Fruit fly (Drosophila melanogaster) whole organism, embryonic: Measurements from ENCODE around the gene CG12123.
A peak's percentile ranks its signal among the peaks of the same experiment; 100 is the strongest.

Experiments used
- Blimp-1 ChIP-seq: fragments of 200-800 bp; sonication (Bioruptor generic); optimal IDR thresholded peaks from 3 replicates; lab custom pipeline; 2018; ENCODE audit warnings: missing biosample characterization, missing genetic modification characterization, mild to moderate bottlenecking, moderate library complexity, missing genetic modification reagents
- CG11456 ChIP-seq: fragments of 200-800 bp; sonication (Bioruptor generic); IDR thresholded peaks from 3 replicates; pipeline ENCODE4 v1.3.6; 2022; ENCODE audit warnings: missing biosample characterization, missing genetic modification characterization
- CG12744 ChIP-seq: fragments of 200-800 bp; sonication (Bioruptor generic); optimal IDR thresholded peaks from 2 replicates; lab custom pipeline; 2016; ENCODE audit warnings: missing biosample characterization, missing genetic modification characterization
- CG13775 ChIP-seq: fragments of 200-800 bp; sonication (Bioruptor generic); optimal IDR thresholded peaks from 3 replicates; lab custom pipeline; 2017; ENCODE audit warnings: missing biosample characterization, mild to moderate bottlenecking, missing genetic modification characterization
- CG14667 ChIP-seq: fragments of 200-800 bp; sonication (Bioruptor generic); IDR thresholded peaks from 2 replicates; pipeline ENCODE4 v1.3.6; 2022; ENCODE audit warnings: missing biosample characterization, missing genetic modification characterization
- CG15269 ChIP-seq: fragments of 200-800 bp; sonication (Bioruptor generic); optimal IDR thresholded peaks from 2 replicates; lab custom pipeline; 2018; ENCODE audit warnings: missing biosample characterization, mild to moderate bottlenecking, missing genetic modification characterization, moderate library complexity
- CG15696 ChIP-seq: fragments of 200-800 bp; sonication (Bioruptor generic); optimal IDR thresholded peaks from 2 replicates; lab custom pipeline; 2019; ENCODE audit warnings: missing biosample characterization, mild to moderate bottlenecking, missing genetic modification characterization, moderate library complexity
- CG17802 ChIP-seq: fragments of 200-800 bp; sonication (Bioruptor generic); optimal IDR thresholded peaks from 2 replicates; lab custom pipeline; 2018; ENCODE audit warnings: missing biosample characterization, mild to moderate bottlenecking, missing genetic modification characterization, moderate library complexity
- CG17912 ChIP-seq: fragments of 200-800 bp; sonication (Bioruptor generic); optimal IDR thresholded peaks from 2 replicates; lab custom pipeline; 2018; ENCODE audit warnings: missing biosample characterization, mild to moderate bottlenecking, missing genetic modification characterization
- CG1792 ChIP-seq: fragments of 200-800 bp; sonication (Bioruptor generic); optimal IDR thresholded peaks from 2 replicates; lab custom pipeline; 2016; ENCODE audit warnings: missing biosample characterization, missing genetic modification characterization
- CG2712 ChIP-seq: fragments of 200-800 bp; optimal IDR thresholded peaks from 3 replicates; lab custom pipeline; 2019; ENCODE audit warnings: missing biosample characterization, mild to moderate bottlenecking, missing genetic modification characterization, moderate library complexity
- CG30431 ChIP-seq: fragments of 200-800 bp; sonication (Bioruptor generic); optimal IDR thresholded peaks from 2 replicates; lab custom pipeline; 2017; ENCODE audit warnings: missing biosample characterization, missing genetic modification characterization
- CG5180 ChIP-seq: fragments of 200-800 bp; sonication (Bioruptor generic); optimal IDR thresholded peaks from 3 replicates; lab custom pipeline; 2017; ENCODE audit warnings: missing biosample characterization, missing genetic modification characterization, mild to moderate bottlenecking, moderate library complexity, missing genetic modification reagents
- CG5953 ChIP-seq: fragments of 200-800 bp; sonication (Bioruptor generic); IDR thresholded peaks from 2 replicates; pipeline ENCODE4 v1.3.6; 2022; ENCODE audit warnings: missing biosample characterization, missing genetic modification characterization
- CG8765 ChIP-seq: fragments of 200-800 bp; sonication (Bioruptor generic); IDR thresholded peaks from 2 replicates; pipeline ENCODE4 v1.3.6; 2022; ENCODE audit warnings: missing biosample characterization, missing genetic modification characterization
- CG8944 ChIP-seq: fragments of 200-800 bp; sonication (Bioruptor generic); optimal IDR thresholded peaks from 3 replicates; lab custom pipeline; 2016; ENCODE audit warnings: missing biosample characterization, missing genetic modification characterization
- CG9797 ChIP-seq: fragments of 200-800 bp; sonication (Bioruptor generic); optimal IDR thresholded peaks from 3 replicates; lab custom pipeline; 2018; ENCODE audit warnings: missing biosample characterization, mild to moderate bottlenecking, missing genetic modification characterization
- CG9817 ChIP-seq: fragments of 200-800 bp; sonication (Bioruptor generic); optimal IDR thresholded peaks from 2 replicates; lab custom pipeline; 2018; ENCODE audit warnings: missing biosample characterization, mild to moderate bottlenecking, missing genetic modification characterization, moderate library complexity
- D19B ChIP-seq: fragments of 200-800 bp; sonication (Bioruptor generic); optimal IDR thresholded peaks from 2 replicates; lab custom pipeline; 2017; ENCODE audit warnings: missing biosample characterization, mild to moderate bottlenecking, missing genetic modification characterization
- Dll ChIP-seq: fragments of 200-800 bp; sonication (Bioruptor generic); IDR thresholded peaks from 4 replicates; pipeline ENCODE4 v1.3.6; 2022; ENCODE audit warnings: missing biosample characterization, missing genetic modification characterization; ENCODE audit not compliant: partially characterized antibody
- Gsc ChIP-seq: fragments of 200-800 bp; sonication (Bioruptor generic); IDR thresholded peaks from 2 replicates; pipeline ENCODE4 v1.3.6; 2022; ENCODE audit warnings: missing biosample characterization, missing genetic modification characterization
- H15 ChIP-seq: fragments of 200-800 bp; sonication (Bioruptor generic); IDR thresholded peaks from 3 replicates; pipeline ENCODE4 v1.3.6; 2022; ENCODE audit warnings: missing biosample characterization, missing genetic modification characterization
- HmgZ ChIP-seq: fragments of 200-800 bp; sonication (Bioruptor generic); optimal IDR thresholded peaks from 2 replicates; lab custom pipeline; 2018; ENCODE audit warnings: missing biosample characterization, mild to moderate bottlenecking, missing genetic modification characterization
- Hmx ChIP-seq: fragments of 200-800 bp; sonication (Bioruptor generic); optimal IDR thresholded peaks from 2 replicates; lab custom pipeline; 2016; ENCODE audit warnings: missing biosample characterization, missing genetic modification characterization
- Hsf ChIP-seq: fragments of 200-800 bp; sonication (Bioruptor generic); optimal IDR thresholded peaks from 3 replicates; lab custom pipeline; 2016; ENCODE audit warnings: missing biosample characterization, missing genetic modification characterization
- Lhr ChIP-seq: fragments of 200-800 bp; sonication (Bioruptor generic); optimal IDR thresholded peaks from 3 replicates; lab custom pipeline; 2017; ENCODE audit warnings: mild to moderate bottlenecking, missing biosample characterization, missing genetic modification reagents, missing genetic modification characterization
- MBD-R2 ChIP-seq: fragments of 200-800 bp; sonication (Bioruptor generic); IDR thresholded peaks from 2 replicates; pipeline ENCODE4 v1.3.6; 2022; ENCODE audit warnings: missing biosample characterization, missing genetic modification characterization
- Med ChIP-seq: fragments of 200-800 bp; sonication (Bioruptor generic); peaks from one replicate; lab custom pipeline; 2016; ENCODE audit warnings: missing biosample characterization, missing genetic modification characterization, mild to moderate bottlenecking, inconsistent platforms, moderate library complexity
- Myb ChIP-seq: fragments of 200-800 bp; sonication (Bioruptor generic); optimal IDR thresholded peaks from 2 replicates; lab custom pipeline; 2016; ENCODE audit warnings: missing biosample characterization, missing genetic modification characterization
- NFAT ChIP-seq: fragments of 200-800 bp; sonication (Bioruptor generic); IDR thresholded peaks from 2 replicates; pipeline ENCODE4 v1.3.6; 2022; ENCODE audit warnings: missing biosample characterization, missing genetic modification characterization
- Ptx1 ChIP-seq: fragments of 200-800 bp; sonication (Bioruptor generic); IDR thresholded peaks from 2 replicates; pipeline ENCODE4 v1.3.6; 2022; ENCODE audit warnings: missing biosample characterization, missing genetic modification characterization
- Ravus ChIP-seq: fragments of 200-800 bp; sonication (Bioruptor generic); IDR thresholded peaks from 2 replicates; pipeline ENCODE4 v1.3.6; 2022; ENCODE audit warnings: missing biosample characterization, missing genetic modification characterization
- Sox100B ChIP-seq: fragments of 200-800 bp; sonication (Bioruptor generic); optimal IDR thresholded peaks from 3 replicates; lab custom pipeline; 2018; ENCODE audit warnings: missing biosample characterization, mild to moderate bottlenecking, missing genetic modification characterization
- Stat92E ChIP-seq, 3 experiments: fragments of >200 bp in 2 of 3; fragments of 200-800 bp in 1 of 3; sonication (Bioruptor generic) in 1 of 3; optimal IDR thresholded peaks; 2 replicates each; lab custom pipeline; 2017 to 2019; ENCODE audit warnings: missing biosample characterization in 3 of 3, missing genetic modification characterization in 3 of 3, mild to moderate bottlenecking in 1 of 3, moderate library complexity in 1 of 3
- cas ChIP-seq: fragments of 200-800 bp; sonication (Bioruptor generic); IDR thresholded peaks from 2 replicates; pipeline ENCODE4 v1.3.6; 2022; ENCODE audit warnings: missing biosample characterization, missing genetic modification characterization
- croc ChIP-seq: fragments of 200-800 bp; sonication (Bioruptor generic); conservative IDR thresholded peaks from 3 replicates; pipeline ENCODE4 v1.3.6; 2022; ENCODE audit warnings: missing biosample characterization, missing genetic modification characterization
- dimm ChIP-seq: fragments of 200-800 bp; sonication (Bioruptor generic); IDR thresholded peaks from 2 replicates; pipeline ENCODE4 v1.3.6; 2022; ENCODE audit warnings: missing biosample characterization, missing genetic modification characterization
- disco-r ChIP-seq: fragments of 200-800 bp; sonication (Bioruptor generic); optimal IDR thresholded peaks from 2 replicates; lab custom pipeline; 2016; ENCODE audit warnings: missing biosample characterization, missing genetic modification characterization
- fu2 ChIP-seq: fragments of 200-800 bp; sonication (Bioruptor generic); optimal IDR thresholded peaks from 2 replicates; lab custom pipeline; 2016; ENCODE audit warnings: missing biosample characterization, missing genetic modification characterization
- gcm2 ChIP-seq: fragments of 200-800 bp; sonication (Bioruptor generic); optimal IDR thresholded peaks from 2 replicates; lab custom pipeline; 2016; ENCODE audit warnings: missing biosample characterization, missing genetic modification characterization
- ind ChIP-seq: fragments of 200-800 bp; sonication (Bioruptor generic); optimal IDR thresholded peaks from 3 replicates; lab custom pipeline; 2016; ENCODE audit warnings: missing biosample characterization, missing genetic modification characterization
- jigr1 ChIP-seq: fragments of 200-800 bp; sonication (Bioruptor generic); IDR thresholded peaks from 3 replicates; pipeline ENCODE4 v1.3.6; 2022; ENCODE audit warnings: missing biosample characterization, missing genetic modification characterization
- lbe ChIP-seq: fragments of 200-800 bp; sonication (Bioruptor generic); optimal IDR thresholded peaks from 2 replicates; lab custom pipeline; 2016; ENCODE audit warnings: missing biosample characterization, mild to moderate bottlenecking, missing genetic modification characterization
- lilli ChIP-seq: fragments of 200-800 bp; sonication (Bioruptor generic); optimal IDR thresholded peaks from 3 replicates; lab custom pipeline; 2016; ENCODE audit warnings: missing biosample characterization, missing genetic modification characterization
- mam ChIP-seq: fragments of 200-800 bp; sonication (Bioruptor generic); optimal IDR thresholded peaks from 3 replicates; lab custom pipeline; 2016; ENCODE audit warnings: missing biosample characterization, missing genetic modification characterization
- p53 ChIP-seq: fragments of 200-800 bp; sonication (Bioruptor generic); optimal IDR thresholded peaks from 2 replicates; lab custom pipeline; 2016; ENCODE audit warnings: missing biosample characterization, missing genetic modification characterization
- psq ChIP-seq: fragments of 200-800 bp; sonication (Bioruptor generic); optimal IDR thresholded peaks from 2 replicates; lab custom pipeline; 2017; ENCODE audit warnings: missing biosample characterization, missing genetic modification characterization
- pum ChIP-seq: fragments of 200-800 bp; sonication (Bioruptor generic); optimal IDR thresholded peaks from 2 replicates; lab custom pipeline; 2016; ENCODE audit warnings: missing biosample characterization, missing genetic modification characterization
- sob ChIP-seq: fragments of 200-800 bp; sonication (Bioruptor generic); IDR thresholded peaks from 2 replicates; pipeline ENCODE4 v1.3.6; 2022; ENCODE audit warnings: missing biosample characterization, missing genetic modification characterization
- sug ChIP-seq: fragments of 200-800 bp; optimal IDR thresholded peaks from 2 replicates; lab custom pipeline; 2019; ENCODE audit warnings: missing biosample characterization, mild to moderate bottlenecking, missing genetic modification characterization, moderate library complexity
- wek ChIP-seq: fragments of 200-800 bp; sonication (Bioruptor generic); optimal IDR thresholded peaks from 3 replicates; lab custom pipeline; 2018; ENCODE audit warnings: missing biosample characterization, mild to moderate bottlenecking, missing genetic modification characterization, moderate library complexity

CG12123 gene

dm6 chrX:8437285-8438110 lies 4.7 kb downstream of the CG12123 start, which contains the start of gene Miga (continued):
- no peak for TF ChIP-seq Sox100B (GFP tag; lab: Kevin White, UChicago)
- no peak for TF ChIP-seq sug (tag; lab: Kevin White, UChicago)
- no peak for TF ChIP-seq Ptx1
- TF ChIP-seq CG2712 (tag; lab: Kevin White, UChicago): no peak
- no peak for TF ChIP-seq CG9817 (tag; lab: Kevin White, UChicago)
- TF ChIP-seq pum (GFP tag; lab: Kevin White, UChicago): no peak
- TF ChIP-seq p53 (GFP tag; lab: Kevin White, UChicago): no peak
- no peak for TF ChIP-seq Hmx (GFP tag; lab: Kevin White, UChicago)
- no peak for TF ChIP-seq H15 (GFP tag; lab: Robert Waterston, UW)
- peak; percentile 22 for TF ChIP-seq CG15269
- TF ChIP-seq CG15696 (tag; lab: Kevin White, UChicago): no peak
- TF ChIP-seq CG8944 (GFP tag; lab: Kevin White, UChicago): no peak
- TF ChIP-seq CG5953 (GFP tag; lab: Robert Waterston, UW): no peak
- no peak for TF ChIP-seq CG17802 (tag; lab: Kevin White, UChicago)
- TF ChIP-seq mam: no peak
- peak; percentile 58 for TF ChIP-seq Med (GFP tag; lab: Kevin White, UChicago)
- TF ChIP-seq CG9797 (GFP tag; lab: Kevin White, UChicago): no peak
- no peak for TF ChIP-seq CG5180 (GFP tag; lab: Kevin White, UChicago)
- TF ChIP-seq psq (GFP tag; lab: Kevin White, UChicago): peak; percentile 80
- TF ChIP-seq gcm2 (GFP tag; lab: Kevin White, UChicago): no peak
- TF ChIP-seq CG17912 (GFP tag; lab: Kevin White, UChicago): no peak
- no peak for TF ChIP-seq lbe (GFP tag; lab: Kevin White, UChicago)
- no peak for TF ChIP-seq disco-r
- no peak for TF ChIP-seq CG12744 (GFP tag; lab: Kevin White, UChicago)
- TF ChIP-seq CG1792: no peak
- no peak for TF ChIP-seq CG11456 (GFP tag; lab: Robert Waterston, UW)
- TF ChIP-seq Myb (GFP tag; lab: Kevin White, UChicago): peak; percentile 2
- no peak for TF ChIP-seq Ravus (GFP tag; lab: Robert Waterston, UW)
- TF ChIP-seq D19B (GFP tag; lab: Kevin White, UChicago): no peak
- TF ChIP-seq wek (GFP tag; lab: Kevin White, UChicago): no peak
- no peak for TF ChIP-seq CG30431
- TF ChIP-seq CG14667 (GFP tag; lab: Robert Waterston, UW): no peak
- TF ChIP-seq cas (GFP tag; lab: Robert Waterston, UW): no peak
- TF ChIP-seq Gsc: no peak
- TF ChIP-seq Hsf (GFP tag; lab: Kevin White, UChicago): no peak
- TF ChIP-seq ind (GFP tag; lab: Kevin White, UChicago): no peak
- no peak for TF ChIP-seq CG13775 (GFP tag; lab: Kevin White, UChicago)
- no peak for TF ChIP-seq Dll (GFP tag; lab: Robert Waterston, UW)
- TF ChIP-seq dimm (GFP tag; lab: Robert Waterston, UW): no peak
- TF ChIP-seq Blimp-1 (GFP tag; lab: Kevin White, UChicago): peak; percentile 91
- no peak for TF ChIP-seq MBD-R2 (GFP tag; lab: Robert Waterston, UW)
- peak in 1 of 3 experiments; percentile 53 for TF ChIP-seq Stat92E (GFP tag; optimal IDR thresholded peaks at IDR 0.05; lab: Kevin White, UChicago)
- no peak for TF ChIP-seq fu2 (GFP tag; lab: Kevin White, UChicago)
- TF ChIP-seq HmgZ (tag; lab: Kevin White, UChicago): no peak
- no peak for TF ChIP-seq Lhr (GFP tag; lab: Kevin White, UChicago)
- TF ChIP-seq jigr1 (GFP tag; lab: Robert Waterston, UW): no peak
- TF ChIP-seq sob (GFP tag; lab: Robert Waterston, UW): no peak
- TF ChIP-seq NFAT: no peak
- TF ChIP-seq croc (GFP tag; lab: Robert Waterston, UW): no peak
- TF ChIP-seq CG8765 (GFP tag; lab: Robert Waterston, UW): no peak
- no peak for TF ChIP-seq lilli (GFP tag; lab: Kevin White, UChicago)
